Worm (Caenorhabditis elegans) whole organism, midembryonic: ENCODE data around the gene ZK666.4.

ENCODE experiments used
- klf-2 ChIP-seq: fragments of 200-800 bp; sonication (Bioruptor generic); conservative IDR thresholded peaks from 2 replicates; pipeline ENCODE4 v1.3.6; 2022; ENCODE audit warnings: missing genetic modification reagents, missing genetic modification characterization, missing compliant biosample characterization
- ref-1 ChIP-seq: fragments of 200-800 bp; sonication (Bioruptor generic); conservative IDR thresholded peaks from 2 replicates; pipeline ENCODE4 v1.3.6; 2022; ENCODE audit warnings: missing genetic modification reagents, missing genetic modification characterization, missing compliant biosample characterization

ce11 chrII:10494467-10494866 is 17.4 kb downstream of the ZK666.4 start, which contains the start of gene ZK666.14:
- TF ChIP-seq klf-2 (GFP tag; lab: Robert Waterston, UW) (no peak), ref-1 (GFP tag; lab: Robert Waterston, UW) (no peak)
